Fruit fly (Drosophila melanogaster): ENCODE results near the gene CG42821.

The CG42821 gene

DNA sequence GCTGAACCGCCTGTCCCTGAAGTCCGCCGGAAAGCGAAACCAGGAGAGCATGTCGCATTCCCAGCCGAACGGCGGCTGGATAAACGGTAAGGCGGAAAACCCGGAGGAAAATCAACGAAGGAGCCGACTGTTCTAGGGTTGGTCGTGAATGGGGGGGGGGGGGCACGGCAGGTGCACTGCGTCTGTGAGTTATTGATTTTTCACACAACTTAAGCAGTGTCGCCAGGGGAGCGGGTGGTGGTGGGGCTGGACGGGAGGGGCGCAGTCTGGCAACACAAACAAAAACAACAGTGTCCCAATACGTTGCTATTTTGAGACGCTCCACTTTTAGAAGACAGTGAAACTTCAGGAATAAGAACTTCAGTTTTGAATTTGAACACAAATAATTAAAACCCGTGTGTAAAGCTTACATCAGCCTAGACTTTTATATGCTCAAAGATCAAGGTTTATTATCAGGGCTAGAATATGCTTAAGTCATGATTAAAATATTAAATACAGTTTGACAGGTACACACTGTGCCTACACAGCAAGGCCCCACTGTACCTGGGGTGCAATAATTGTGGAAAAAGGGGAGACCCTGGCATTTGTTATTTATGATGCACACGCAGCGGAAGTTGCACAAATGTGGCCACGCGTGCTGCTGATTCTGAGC, 26.6 kb upstream of the CG42821 start (continued):
- TF ChIP-seq mam (GFP tag; optimal IDR thresholded peaks at IDR 0.05) (no peak), CG1832 (GFP tag; optimal IDR thresholded peaks at IDR 0.05) (no peak), Dad (GFP tag; optimal IDR thresholded peaks at IDR 0.05) (peak; percentile 17), bab2 (GFP tag; optimal IDR thresholded peaks at IDR 0.05) (peak; percentile 46), CG11398 (GFP tag; optimal IDR thresholded peaks at IDR 0.05) (no peak), CG7987 (GFP tag; optimal IDR thresholded peaks at IDR 0.05) (no peak), fru (optimal IDR thresholded peaks at IDR 0.05) (no peak), CG11560 (tag; IDR thresholded peaks at IDR 0.05) (no peak), ac (GFP tag; optimal IDR thresholded peaks at IDR 0.05) (peak; percentile 22), dm (GFP tag; optimal IDR thresholded peaks at IDR 0.05) (no peak), btn (GFP tag; optimal IDR thresholded peaks at IDR 0.05) (peak; percentile 2), Rx (GFP tag; IDR thresholded peaks at IDR 0.05) (peak; percentile 58), tx (GFP tag; optimal IDR thresholded peaks at IDR 0.05) (no peak), H15 (GFP tag; IDR thresholded peaks at IDR 0.05) (peak; percentile 76), dati (GFP tag; IDR thresholded peaks at IDR 0.05) (peak; percentile 55), stc (GFP tag; IDR thresholded peaks at IDR 0.05) (peak; percentile 86), zen2 (GFP tag; IDR thresholded peaks at IDR 0.05; ENCODE audit: partially characterized antibody) (no peak), CG7839 (tag; optimal IDR thresholded peaks at IDR 0.05) (peak; percentile 73), Hsf (GFP tag; optimal IDR thresholded peaks at IDR 0.05) (peak; percentile 54), HLH3B (GFP tag; IDR thresholded peaks at IDR 0.05) (peak; percentile 75), Hr3 (GFP tag; optimal IDR thresholded peaks at IDR 0.05) (peak; percentile 62), pho (GFP tag; optimal IDR thresholded peaks at IDR 0.05) (no peak), otp (GFP tag; IDR thresholded peaks at IDR 0.05) (peak; percentile 76), CoRest (tag; optimal IDR thresholded peaks at IDR 0.05) (peak; percentile 72), tap (tag; optimal IDR thresholded peaks at IDR 0.05) (peak; percentile 74), Myb (GFP tag; optimal IDR thresholded peaks at IDR 0.05) (no peak), corto (GFP tag; optimal IDR thresholded peaks at IDR 0.05) (no peak), CG14014 (GFP tag; IDR thresholded peaks at IDR 0.05) (peak; percentile 61), jing (GFP tag; optimal IDR thresholded peaks at IDR 0.05) (peak; percentile 40), ems (GFP tag; optimal IDR thresholded peaks at IDR 0.05) (peak; percentile 68), gem (tag; optimal IDR thresholded peaks at IDR 0.05) (peak; percentile 83), CG12744 (GFP tag; optimal IDR thresholded peaks at IDR 0.05) (no peak), PHDP (tag; optimal IDR thresholded peaks at IDR 0.05) (peak; percentile 71), ro (GFP tag; IDR thresholded peaks at IDR 0.05) (no peak), CG4820 (GFP tag; optimal IDR thresholded peaks at IDR 0.05) (peak; percentile 74), Opbp (GFP tag; IDR thresholded peaks at IDR 0.05; ENCODE audit: partially characterized antibody) (no peak), CG8924 (tag; optimal IDR thresholded peaks at IDR 0.05) (peak; percentile 62), gcm2 (GFP tag; optimal IDR thresholded peaks at IDR 0.05) (no peak), gsb (GFP tag; IDR thresholded peaks at IDR 0.05) (no peak), CG11456 (GFP tag; IDR thresholded peaks at IDR 0.05) (0 out of 3 replicates have a peak, but pooled peaks have one; percentile 24), CG8765 (GFP tag; IDR thresholded peaks at IDR 0.05) (peak; percentile 43; the same call in 1 of the 2 replicates), CG8281 (tag; optimal IDR thresholded peaks at IDR 0.05) (peak; percentile 51), amos (GFP tag; IDR thresholded peaks at IDR 0.05; ENCODE audit: partially characterized antibody) (no peak), mirr (GFP tag; optimal IDR thresholded peaks at IDR 0.05) (no peak), bsh (GFP tag; optimal IDR thresholded peaks at IDR 0.05) (peak; percentile 60 to 84), kah (GFP tag; optimal IDR thresholded peaks at IDR 0.05) (peak; percentile 49), jigr1 (GFP tag; IDR thresholded peaks at IDR 0.05) (no peak), lbe (GFP tag; optimal IDR thresholded peaks at IDR 0.05) (peak; percentile 57), fd3F (GFP tag; optimal IDR thresholded peaks at IDR 0.05) (peak; percentile 11), ash1 (GFP tag; optimal IDR thresholded peaks at IDR 0.05) (no peak), Ets97D (GFP tag; optimal IDR thresholded peaks at IDR 0.05) (no peak)

Measured in whole organism, embryonic.